Worm (Caenorhabditis elegans): ENCODE data around the gene F14H8.2.

Gene F14H8.2

ce11 chrV:15002184-15002690, 17.9 kb downstream of the F14H8.2 start, which contains the start of the genes fib-1 and mut-15 (continued):
- TF ChIP-seq hlh-17 (GFP tag; optimal IDR thresholded peaks at IDR 0.05; ENCODE audit: borderline replicate concordance) (no peak), egl-13 (tag; optimal IDR thresholded peaks at IDR 0.05) (peak; percentile 86), alr-1 (tag; optimal IDR thresholded peaks at IDR 0.05; ENCODE audit: borderline replicate concordance) (no peak), nhr-12 (tag; optimal IDR thresholded peaks at IDR 0.05) (no peak), nhr-19 (GFP tag; conservative IDR thresholded peaks at IDR 0.05) (peak; percentile 92), lsy-2 (tag; optimal IDR thresholded peaks at IDR 0.05) (peak; percentile 95 to 98), pax-3 (tag; optimal IDR thresholded peaks at IDR 0.05) (peak; percentile 99), nhr-77 (tag; optimal IDR thresholded peaks at IDR 0.05) (peak; percentile 91), dsc-1 (tag; optimal IDR thresholded peaks at IDR 0.05) (peak; percentile 93), ama-1 (optimal IDR thresholded peaks at IDR 0.05) (peak; percentile 6), efl-3 (GFP tag; optimal IDR thresholded peaks at IDR 0.05) (peak; percentile 54), isw-1 (GFP tag; IDR thresholded peaks at IDR 0.05) (peak; percentile 96), C16A3.4 (tag; optimal IDR thresholded peaks at IDR 0.05) (peak; percentile 96), mab-9 (GFP tag; IDR thresholded peaks at IDR 0.05) (peak; percentile 82), lin-14 (GFP tag; optimal IDR thresholded peaks at IDR 0.05) (peak; percentile 94), blmp-1 (tag; optimal IDR thresholded peaks at IDR 0.05) (peak; percentile 73), nhr-76 (tag; optimal IDR thresholded peaks at IDR 0.05) (no peak), unc-30 (tag; optimal IDR thresholded peaks at IDR 0.05) (no peak), rnt-1 (tag; optimal IDR thresholded peaks at IDR 0.05) (peak; percentile 97), ces-1 (GFP tag; optimal IDR thresholded peaks at IDR 0.05) (no peak), lin-13 (GFP tag; optimal IDR thresholded peaks at IDR 0.05) (peak; percentile 88), ceh-88 (GFP tag; IDR thresholded peaks at IDR 0.05) (peak; percentile 77), nhr-11 (tag; optimal IDR thresholded peaks at IDR 0.05) (peak; percentile 55), nhr-28 (tag; optimal IDR thresholded peaks at IDR 0.05) (no peak), jun-1 (tag; optimal IDR thresholded peaks at IDR 0.05) (peak; percentile 87), lin-35 (GFP tag; optimal IDR thresholded peaks at IDR 0.05) (peak; percentile 90 to 92), lir-3 (tag; optimal IDR thresholded peaks at IDR 0.05; ENCODE audit: poor library complexity) (peak; percentile 86), egl-27 (tag; optimal IDR thresholded peaks at IDR 0.05) (peak in 1 of 2 experiments; percentile 45), tbx-2 (tag; optimal IDR thresholded peaks at IDR 0.05) (peak; percentile 93), fkh-10 (GFP tag; optimal IDR thresholded peaks at IDR 0.05) (peak; percentile 74), sup-37 (GFP tag; optimal IDR thresholded peaks at IDR 0.05) (peak; percentile 53), C34B4.2 (tag; optimal IDR thresholded peaks at IDR 0.05) (no peak), nhr-20 (tag; optimal IDR thresholded peaks at IDR 0.05) (peak; percentile 96), unc-98 (GFP tag; IDR thresholded peaks at IDR 0.05) (peak; percentile 70), mdl-1 (tag; optimal IDR thresholded peaks at IDR 0.05) (peak in 1 of 2 experiments; percentile 81), lin-39 (tag; optimal IDR thresholded peaks at IDR 0.05) (peak; percentile 59), aly-2 (tag; optimal IDR thresholded peaks at IDR 0.05) (peak; percentile 33), grh-1 (GFP tag; IDR thresholded peaks at IDR 0.05) (peak; percentile 79), unc-86 (tag; optimal IDR thresholded peaks at IDR 0.05) (peak; percentile 88), ceh-82 (tag; optimal IDR thresholded peaks at IDR 0.05) (peak; percentile 88 to 97 (median 90)), mep-1 (tag; optimal IDR thresholded peaks at IDR 0.05) (peak; percentile 94), lin-15B (tag; optimal IDR thresholded peaks at IDR 0.05) (peak; percentile 96), sptf-1 (tag; optimal IDR thresholded peaks at IDR 0.05) (no peak), nhr-84 (tag; optimal IDR thresholded peaks at IDR 0.05) (no peak), vab-15 (tag; optimal IDR thresholded peaks at IDR 0.05) (peak; percentile 92), ceh-8 (GFP tag; optimal IDR thresholded peaks at IDR 0.05) (peak; percentile 82), nhr-47 (tag; optimal IDR thresholded peaks at IDR 0.05) (peak; percentile 96), nhr-85 (tag) (peak; percentile 96), zag-1 (tag; optimal IDR thresholded peaks at IDR 0.05) (peak; percentile 21), hlh-4 (tag; optimal IDR thresholded peaks at IDR 0.05) (no peak), hpl-2 (GFP tag; optimal IDR thresholded peaks at IDR 0.05) (peak; percentile 65), pag-3 (tag; optimal IDR thresholded peaks at IDR 0.05; ENCODE audit: borderline replicate concordance, insufficient read depth) (peak; percentile 71)
